Fruit fly (Drosophila melanogaster) whole organism, embryonic: ENCODE measurements around the gene lawc.

Source experiments
- Bdp1 ChIP-seq: fragments of 200-800 bp; sonication (Bioruptor generic); optimal IDR thresholded peaks from 3 replicates; lab custom pipeline; 2016; ENCODE audit warnings: missing biosample characterization, missing genetic modification characterization
- CG10147 ChIP-seq: fragments of 200-800 bp; sonication (Bioruptor generic); optimal IDR thresholded peaks from 2 replicates; lab custom pipeline; 2019; ENCODE audit warnings: missing biosample characterization, mild to moderate bottlenecking, missing genetic modification characterization, moderate library complexity
- CG10209 ChIP-seq: fragments of 200-800 bp; sonication (Bioruptor generic); optimal IDR thresholded peaks from 3 replicates; lab custom pipeline; 2017; ENCODE audit warnings: missing biosample characterization, mild to moderate bottlenecking, missing genetic modification characterization, missing genetic modification reagents
- CG11696 ChIP-seq: fragments of 200-800 bp; sonication (Bioruptor generic); IDR thresholded peaks from 2 replicates; pipeline ENCODE4 v1.3.6; 2022; ENCODE audit warnings: missing biosample characterization, missing genetic modification characterization
- CG12104 ChIP-seq: fragments of 200-800 bp; sonication (Bioruptor generic); optimal IDR thresholded peaks from 3 replicates; lab custom pipeline; 2016; ENCODE audit warnings: missing biosample characterization, missing genetic modification characterization
- CG15479 ChIP-seq: fragments of 200-800 bp; sonication (Bioruptor generic); optimal IDR thresholded peaks from 3 replicates; lab custom pipeline; 2019; ENCODE audit warnings: missing biosample characterization, mild to moderate bottlenecking, missing genetic modification characterization, moderate library complexity
- CG17385 ChIP-seq: fragments of 200-800 bp; sonication (Bioruptor generic); optimal IDR thresholded peaks from 3 replicates; lab custom pipeline; 2018; ENCODE audit warnings: missing biosample characterization, mild to moderate bottlenecking, missing genetic modification characterization
- CG2678 ChIP-seq: fragments of 200-800 bp; sonication (Bioruptor generic); optimal IDR thresholded peaks from 3 replicates; lab custom pipeline; 2019; ENCODE audit warnings: missing biosample characterization, mild to moderate bottlenecking, missing genetic modification characterization, moderate library complexity
- CG32767 ChIP-seq: fragments of 200-800 bp; sonication (Bioruptor generic); IDR thresholded peaks from 2 replicates; pipeline ENCODE4 v1.3.6; 2022; ENCODE audit warnings: missing biosample characterization, missing genetic modification characterization
- CG4730 ChIP-seq: fragments of 200-800 bp; sonication (Bioruptor generic); IDR thresholded peaks from 2 replicates; pipeline ENCODE4 v1.3.6; 2022; ENCODE audit warnings: missing biosample characterization, missing genetic modification characterization
- CG6854 ChIP-seq: fragments of 200-800 bp; sonication (Bioruptor generic); optimal IDR thresholded peaks from 3 replicates; lab custom pipeline; 2017; ENCODE audit warnings: missing biosample characterization, mild to moderate bottlenecking, missing genetic modification characterization
- CG7987 ChIP-seq: fragments of 200-800 bp; sonication (Bioruptor generic); optimal IDR thresholded peaks from 2 replicates; lab custom pipeline; 2018; ENCODE audit warnings: missing biosample characterization, mild to moderate bottlenecking, missing genetic modification characterization, moderate library complexity
- CG9437 ChIP-seq: fragments of 200-800 bp; sonication (Bioruptor generic); optimal IDR thresholded peaks from 2 replicates; lab custom pipeline; 2018; ENCODE audit warnings: missing biosample characterization, mild to moderate bottlenecking, missing genetic modification characterization
- D ChIP-seq, 2 experiments: fragments of 200-800 bp in 1 of 2; fragments of >200 bp in 1 of 2; sonication (Bioruptor generic) in 1 of 2; optimal IDR thresholded peaks; 2 replicates in 1 of 2; 3 replicates in 1 of 2; lab custom pipeline; 2017; ENCODE audit warnings: mild to moderate bottlenecking in 1 of 2, missing biosample characterization in 1 of 2, missing genetic modification characterization in 1 of 2, missing genetic modification reagents in 1 of 2
- Eip74EF ChIP-seq, 2 experiments: fragments of 200-800 bp in 1 of 2; fragments of >200 bp in 1 of 2; sonication (Bioruptor generic) in 1 of 2; optimal IDR thresholded peaks; 2 replicates each; lab custom pipeline; 2017 to 2019; ENCODE audit warnings: missing biosample characterization in 2 of 2, missing genetic modification characterization in 2 of 2, mild to moderate bottlenecking in 1 of 2, moderate library complexity in 1 of 2
- HmgZ ChIP-seq: fragments of 200-800 bp; sonication (Bioruptor generic); optimal IDR thresholded peaks from 2 replicates; lab custom pipeline; 2018; ENCODE audit warnings: missing biosample characterization, mild to moderate bottlenecking, missing genetic modification characterization
- Hmr ChIP-seq: fragments of 200-800 bp; sonication (Bioruptor generic); optimal IDR thresholded peaks from 3 replicates; lab custom pipeline; 2017; ENCODE audit warnings: mild to moderate bottlenecking, missing biosample characterization, missing genetic modification reagents, missing genetic modification characterization
- Med ChIP-seq: fragments of 200-800 bp; sonication (Bioruptor generic); peaks from one replicate; lab custom pipeline; 2016; ENCODE audit warnings: missing biosample characterization, missing genetic modification characterization, mild to moderate bottlenecking, inconsistent platforms, moderate library complexity
- Nf-YC ChIP-seq: fragments of 200-800 bp; optimal IDR thresholded peaks from 3 replicates; lab custom pipeline; 2019; ENCODE audit warnings: missing biosample characterization, mild to moderate bottlenecking, missing genetic modification characterization, moderate library complexity
- Pdp1 ChIP-seq, 2 experiments: fragments of 200-800 bp; sonication (Bioruptor generic); optimal IDR thresholded peaks; 3 replicates each; lab custom pipeline; 2016; ENCODE audit warnings: missing biosample characterization in 2 of 2, missing genetic modification characterization in 2 of 2, mild to moderate bottlenecking in 1 of 2, moderate library complexity in 1 of 2
- az2 ChIP-seq: fragments of 200-800 bp; sonication (Bioruptor generic); optimal IDR thresholded peaks from 3 replicates; lab custom pipeline; 2016; ENCODE audit warnings: missing biosample characterization, missing genetic modification characterization
- chinmo ChIP-seq: fragments of 200-800 bp; sonication (Bioruptor generic); IDR thresholded peaks from 4 replicates; pipeline ENCODE4 v1.3.6; 2022; ENCODE audit warnings: missing biosample characterization, missing genetic modification characterization; ENCODE audit not compliant: partially characterized antibody
- ci ChIP-seq: fragments of 200-800 bp; sonication (Bioruptor generic); IDR thresholded peaks from 3 replicates; pipeline ENCODE4 v1.3.6; 2022; ENCODE audit warnings: missing biosample characterization, missing genetic modification characterization
- crol ChIP-seq: fragments of 200-800 bp; sonication (Bioruptor generic); IDR thresholded peaks from 2 replicates; pipeline ENCODE4 v1.3.6; 2022; ENCODE audit warnings: missing biosample characterization, missing genetic modification characterization
- dimm ChIP-seq: fragments of 200-800 bp; sonication (Bioruptor generic); IDR thresholded peaks from 2 replicates; pipeline ENCODE4 v1.3.6; 2022; ENCODE audit warnings: missing biosample characterization, missing genetic modification characterization
- dm ChIP-seq: fragments of 200-800 bp; sonication (Bioruptor generic); optimal IDR thresholded peaks from 3 replicates; lab custom pipeline; 2016; ENCODE audit warnings: missing biosample characterization, missing genetic modification characterization
- esg ChIP-seq: fragments of 200-800 bp; sonication (Bioruptor generic); conservative IDR thresholded peaks from 2 replicates; pipeline ENCODE4 v1.3.6; 2022; ENCODE audit warnings: missing biosample characterization, missing genetic modification characterization
- exex ChIP-seq: fragments of 200-800 bp; sonication (Bioruptor generic); optimal IDR thresholded peaks from 4 replicates; lab custom pipeline; 2018; ENCODE audit warnings: missing biosample characterization, mild to moderate bottlenecking, missing genetic modification characterization, moderate library complexity
- ftz-f1 ChIP-seq: fragments of 200-800 bp; sonication (Bioruptor generic); optimal IDR thresholded peaks from 2 replicates; lab custom pipeline; 2016; ENCODE audit warnings: missing biosample characterization, missing genetic modification characterization
- gcm ChIP-seq: fragments of 200-800 bp; sonication (Bioruptor generic); optimal IDR thresholded peaks from 2 replicates; lab custom pipeline; 2019; ENCODE audit warnings: missing biosample characterization, mild to moderate bottlenecking, missing genetic modification characterization, moderate library complexity
- ind ChIP-seq: fragments of 200-800 bp; sonication (Bioruptor generic); optimal IDR thresholded peaks from 3 replicates; lab custom pipeline; 2016; ENCODE audit warnings: missing biosample characterization, missing genetic modification characterization
- ken ChIP-seq: fragments of 200-800 bp; sonication (Bioruptor generic); IDR thresholded peaks from 3 replicates; pipeline ENCODE4 v1.3.6; 2022; ENCODE audit warnings: missing biosample characterization, missing genetic modification characterization
- lab ChIP-seq: fragments of 200-800 bp; sonication (Bioruptor generic); optimal IDR thresholded peaks from 3 replicates; lab custom pipeline; 2017; ENCODE audit warnings: missing biosample characterization, missing genetic modification characterization, mild to moderate bottlenecking, moderate library complexity, missing genetic modification reagents
- mirr ChIP-seq: fragments of 200-800 bp; sonication (Bioruptor generic); optimal IDR thresholded peaks from 3 replicates; lab custom pipeline; 2018; ENCODE audit warnings: missing biosample characterization, mild to moderate bottlenecking, missing genetic modification characterization
- nom ChIP-seq: fragments of 200-800 bp; sonication (Bioruptor generic); optimal IDR thresholded peaks from 2 replicates; lab custom pipeline; 2017; ENCODE audit warnings: missing biosample characterization, missing genetic modification characterization, mild to moderate bottlenecking, moderate library complexity, missing genetic modification reagents
- odd ChIP-seq: fragments of 200-800 bp; sonication (Bioruptor generic); optimal IDR thresholded peaks from 2 replicates; lab custom pipeline; 2017; ENCODE audit warnings: missing biosample characterization, mild to moderate bottlenecking, missing genetic modification characterization
- pfk ChIP-seq: fragments of 200-800 bp; sonication (Bioruptor generic); optimal IDR thresholded peaks from 2 replicates; lab custom pipeline; 2018; ENCODE audit warnings: missing biosample characterization, mild to moderate bottlenecking, missing genetic modification characterization, moderate library complexity
- pros ChIP-seq: fragments of 200-800 bp; sonication (Bioruptor generic); optimal IDR thresholded peaks from 3 replicates; lab custom pipeline; 2019; ENCODE audit warnings: missing biosample characterization, mild to moderate bottlenecking, missing genetic modification characterization, moderate library complexity
- repo ChIP-seq: fragments of 200-800 bp; sonication (Bioruptor generic); optimal IDR thresholded peaks from 2 replicates; lab custom pipeline; 2016; ENCODE audit warnings: missing biosample characterization, missing genetic modification characterization
- rib ChIP-seq: fragments of 200-800 bp; sonication (Bioruptor generic); IDR thresholded peaks from 2 replicates; pipeline ENCODE4 v1.3.6; 2022; ENCODE audit warnings: missing biosample characterization, missing genetic modification characterization
- sens ChIP-seq: fragments of 200-800 bp; sonication (Bioruptor generic); peaks from one replicate; lab custom pipeline; 2016; ENCODE audit warnings: missing biosample characterization, missing genetic modification characterization
- stc ChIP-seq: fragments of 200-800 bp; sonication (Bioruptor generic); IDR thresholded peaks from 2 replicates; pipeline ENCODE4 v1.3.6; 2022; ENCODE audit warnings: missing biosample characterization, missing genetic modification characterization
- sug ChIP-seq: fragments of 200-800 bp; optimal IDR thresholded peaks from 2 replicates; lab custom pipeline; 2019; ENCODE audit warnings: missing biosample characterization, mild to moderate bottlenecking, missing genetic modification characterization, moderate library complexity
- tup ChIP-seq: fragments of 200-800 bp; sonication (Bioruptor generic); optimal IDR thresholded peaks from 2 replicates; lab custom pipeline; 2016; ENCODE audit warnings: missing biosample characterization, mild to moderate bottlenecking, missing genetic modification characterization, moderate library complexity
- z ChIP-seq: fragments of 200-800 bp; sonication (Bioruptor generic); IDR thresholded peaks from 3 replicates; pipeline ENCODE4 v1.3.6; 2022; ENCODE audit warnings: missing biosample characterization, missing genetic modification characterization
- zen ChIP-seq: fragments of 200-800 bp; sonication (Bioruptor generic); optimal IDR thresholded peaks from 3 replicates; lab custom pipeline; 2018; ENCODE audit warnings: missing biosample characterization, mild to moderate bottlenecking, missing genetic modification characterization, moderate library complexity

The lawc gene

DNA sequence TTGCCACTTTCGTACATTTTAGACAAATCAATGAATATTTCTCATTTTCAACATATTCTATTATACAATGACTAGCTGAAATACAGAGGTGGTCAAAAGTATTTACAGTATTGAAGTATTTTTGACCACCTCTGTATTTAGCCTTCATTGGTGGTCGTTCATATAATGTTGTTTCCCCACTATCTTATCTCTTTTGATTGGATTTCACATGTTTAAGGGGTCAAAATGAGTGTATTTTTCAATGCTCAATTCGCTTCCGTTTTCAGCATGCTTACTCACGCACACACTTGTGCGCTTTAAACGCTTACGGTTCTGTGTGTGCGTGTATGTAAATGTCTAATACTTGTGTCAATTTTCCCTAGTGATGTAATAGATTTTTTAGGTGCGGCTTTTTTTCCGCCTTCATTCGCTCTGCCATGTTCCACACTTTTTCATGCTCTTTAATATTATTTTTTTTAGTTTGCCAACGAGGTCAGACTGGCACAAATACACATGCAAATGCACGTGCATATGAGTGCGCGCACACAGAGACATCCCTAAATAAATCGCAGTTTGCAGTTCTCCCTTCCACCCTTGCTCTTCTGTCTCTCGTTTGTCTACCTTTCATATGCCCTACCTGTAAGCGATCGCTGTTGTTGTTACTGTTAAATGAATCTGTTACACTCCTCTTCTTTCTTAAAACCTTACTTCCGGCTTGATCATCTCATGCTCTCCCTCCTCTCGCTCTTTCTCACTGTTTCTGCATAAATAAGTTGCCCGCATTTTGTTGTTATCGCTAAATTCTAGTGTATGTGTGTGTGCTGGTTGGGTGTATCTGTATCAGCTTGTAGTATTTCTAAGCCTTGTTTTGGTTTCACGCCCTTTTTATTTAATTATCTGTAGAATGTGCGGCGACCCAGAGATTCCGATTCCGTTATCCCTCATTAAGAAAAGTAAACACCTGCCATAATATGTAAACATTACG, 1.0 kb upstream of the lawc start (continued):
- TF ChIP-seq dm (no peak), Eip74EF (GFP tag; optimal IDR thresholded peaks at IDR 0.05; lab: Kevin White, UChicago) (peak in 1 of 2 experiments; percentile 76), mirr (GFP tag; lab: Kevin White, UChicago) (peak; percentile 79), az2 (GFP tag; lab: Kevin White, UChicago) (no peak), Pdp1 (GFP tag; optimal IDR thresholded peaks at IDR 0.05; lab: Kevin White, UChicago) (peak in 1 of 2 experiments; percentile 96), Hmr (GFP tag; lab: Kevin White, UChicago) (peak; percentile 4), CG15479 (GFP tag; lab: Kevin White, UChicago) (peak; percentile 86), esg (no peak), CG9437 (GFP tag; lab: Kevin White, UChicago) (no peak), dimm (GFP tag; lab: Robert Waterston, UW) (no peak), CG4730 (no peak), CG10209 (GFP tag; lab: Kevin White, UChicago) (peak; percentile 1), z (0 out of 3 replicates have a peak, but pooled peaks have one; percentile 34), ken (GFP tag; lab: Robert Waterston, UW) (no peak), CG2678 (peak; percentile 23), CG12104 (GFP tag; lab: Kevin White, UChicago) (no peak), crol (GFP tag; lab: Robert Waterston, UW) (peak; percentile 67), CG32767 (GFP tag; lab: Robert Waterston, UW) (0 out of 2 replicates have a peak, but pooled peaks have one; percentile 11), pfk (GFP tag; lab: Kevin White, UChicago) (no peak), zen (peak; percentile 25), CG10147 (no peak), ind (GFP tag; lab: Kevin White, UChicago) (no peak), Bdp1 (GFP tag; lab: Kevin White, UChicago) (no peak), stc (GFP tag; lab: Robert Waterston, UW) (no peak), gcm (peak; percentile 70), nom (GFP tag; lab: Kevin White, UChicago) (peak; percentile 22), pros (peak; percentile 76), D (optimal IDR thresholded peaks at IDR 0.05; lab: Kevin White, UChicago) (peak; percentile 44), D (GFP tag; optimal IDR thresholded peaks at IDR 0.05; lab: Kevin White, UChicago) (no peak), rib (GFP tag; lab: Robert Waterston, UW) (no peak), odd (GFP tag; lab: Kevin White, UChicago) (no peak), Nf-YC (tag; lab: Kevin White, UChicago) (peak; percentile 31), exex (peak; percentile 41), ftz-f1 (GFP tag; lab: Kevin White, UChicago) (peak; percentile 17), HmgZ (peak; percentile 11), CG17385 (GFP tag; lab: Kevin White, UChicago) (peak; percentile 73), Med (GFP tag; lab: Kevin White, UChicago) (peak; percentile 52), CG7987 (GFP tag; lab: Kevin White, UChicago) (peak; percentile 26), sens (GFP tag; lab: Kevin White, UChicago) (peak; percentile 6), lab (GFP tag; lab: Kevin White, UChicago) (peak; percentile 49), tup (no peak), sug (tag; lab: Kevin White, UChicago) (peak; percentile 94), CG6854 (GFP tag; lab: Kevin White, UChicago) (peak; percentile 9), repo (GFP tag; lab: Kevin White, UChicago) (no peak), CG11696 (GFP tag; lab: Robert Waterston, UW) (no peak), chinmo (GFP tag; lab: Robert Waterston, UW) (peak; percentile 92), ci (GFP tag; lab: Robert Waterston, UW) (peak; percentile 58; the same call in 1 of the 3 replicates)
